Worm (Caenorhabditis elegans): ENCODE data around the gene nemt-1.

The nemt-1 gene

DNA sequence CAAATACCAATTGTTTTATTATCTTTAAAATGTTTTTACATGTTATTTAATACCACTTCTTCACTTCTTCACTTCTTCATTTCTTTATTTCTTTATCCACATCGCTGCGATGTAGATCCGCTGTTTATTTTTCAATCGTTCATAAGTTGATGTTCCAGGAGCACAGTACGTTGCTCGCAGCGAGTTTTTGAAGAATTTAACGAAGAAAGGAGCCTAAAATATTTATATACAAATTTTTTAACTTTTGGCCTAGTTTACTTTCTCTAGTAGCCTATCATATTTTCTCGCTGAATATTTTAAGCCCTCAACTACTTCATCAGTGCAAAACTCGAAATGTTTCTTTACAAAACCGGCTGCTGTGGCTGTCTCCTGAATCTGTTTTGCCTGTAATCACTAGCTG is 1.1 kb downstream of the nemt-1 start:
- TF ChIP-seq aha-1 (tag) (peak; percentile 75), lin-39 (tag; optimal IDR thresholded peaks at IDR 0.05) (no peak), lin-38 (GFP tag; IDR thresholded peaks at IDR 0.05) (peak; percentile 55)

DNA sequence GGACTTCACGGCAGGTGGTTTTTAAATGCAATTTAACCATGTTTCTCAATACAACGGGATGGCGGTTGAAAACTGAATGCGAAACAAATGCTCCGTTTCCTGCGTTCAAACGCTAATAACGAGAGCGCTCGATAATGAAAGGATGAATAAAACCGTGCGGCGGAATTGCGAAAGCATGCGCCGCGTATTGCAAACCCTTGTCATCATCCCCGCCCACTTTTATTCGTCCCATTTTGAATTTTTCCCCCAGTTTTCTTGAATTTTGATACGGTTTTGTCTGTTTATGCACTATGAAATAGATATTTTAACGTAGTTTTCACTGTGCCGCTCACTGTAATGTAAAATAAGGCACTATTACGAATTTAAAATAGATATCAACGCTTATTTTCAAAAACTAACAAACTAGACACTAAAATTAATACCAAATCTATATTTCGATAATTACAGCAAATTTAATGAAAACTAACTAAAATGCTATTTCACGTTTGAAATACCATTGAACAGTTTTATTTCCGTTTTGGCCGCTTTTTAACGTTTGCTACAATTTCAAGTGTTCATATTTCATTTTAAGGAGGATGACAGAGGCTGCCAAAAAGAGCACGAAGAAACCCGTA is 3.1 kb downstream of the nemt-1 start, which contains the start of the genes F49C12.9 and rpn-7:
Gene F49C12.9, minus strand, starts transcription at position 148 of the 614 bp plus-strand sequence.
Gene rpn-7, plus strand, starts transcription at position 564 of the 614 bp plus-strand sequence.
- peak; percentile 19 for TF ChIP-seq dve-1 (tag; optimal IDR thresholded peaks at IDR 0.05; ENCODE audit: insufficient read depth)
- TF ChIP-seq mdl-1 (tag; optimal IDR thresholded peaks at IDR 0.05) = peak in 1 of 2 experiments; percentile 9
- no peak for TF ChIP-seq madf-5 (GFP tag; IDR thresholded peaks at IDR 0.05)
- TF ChIP-seq dmd-8 (GFP tag; IDR thresholded peaks at IDR 0.05) = no peak
- TF ChIP-seq ztf-11 (tag; optimal IDR thresholded peaks at IDR 0.05) = no peak
- TF ChIP-seq snpc-1.2 (GFP tag; IDR thresholded peaks at IDR 0.05) = peak; percentile 45; the same call in 1 of the 2 replicates
- TF ChIP-seq unc-62 (GFP tag; optimal IDR thresholded peaks at IDR 0.05 in 1 of 2) = peak in 1 of 2 experiments; percentile 21
- TF ChIP-seq unc-62 (tag; optimal IDR thresholded peaks at IDR 0.05) = no peak
- TF ChIP-seq nhr-48 (tag; optimal IDR thresholded peaks at IDR 0.05) = no peak
- TF ChIP-seq dpl-1 (GFP tag; optimal IDR thresholded peaks at IDR 0.05) = peak; percentile 47
- TF ChIP-seq mes-2 (tag; optimal IDR thresholded peaks at IDR 0.05; ENCODE audit: poor library complexity, severe bottlenecking) = peak; percentile 83
- TF ChIP-seq saeg-2 (GFP tag; IDR thresholded peaks at IDR 0.05) = no peak
- no peak for TF ChIP-seq Y48G9A.11 (GFP tag; IDR thresholded peaks at IDR 0.05)
- TF ChIP-seq T20F7.1 (GFP tag; optimal IDR thresholded peaks at IDR 0.05) = peak; percentile 3
- TF ChIP-seq lin-13 (GFP tag; optimal IDR thresholded peaks at IDR 0.05) = no peak
- TF ChIP-seq nhr-28 (tag; optimal IDR thresholded peaks at IDR 0.05) = no peak
- TF ChIP-seq daf-19 (GFP tag; conservative IDR thresholded peaks at IDR 0.05) = no peak
- peak; percentile 30 for TF ChIP-seq hlh-11 (tag; optimal IDR thresholded peaks at IDR 0.05)
- TF ChIP-seq Y105C5A.15 (GFP tag; IDR thresholded peaks at IDR 0.05) = no peak
- TF ChIP-seq ceh-62 (tag; optimal IDR thresholded peaks at IDR 0.05) = no peak
- TF ChIP-seq zip-2 (tag; optimal IDR thresholded peaks at IDR 0.05) = no peak
- TF ChIP-seq sdz-12 (GFP tag; optimal IDR thresholded peaks at IDR 0.05) = no peak
- no peak for TF ChIP-seq F44E2.7 (GFP tag; IDR thresholded peaks at IDR 0.05)
- no peak for TF ChIP-seq pha-4 (GFP tag; IDR thresholded peaks at IDR 0.05)
- no peak for TF ChIP-seq pha-4 (tag; optimal IDR thresholded peaks at IDR 0.05)
- TF ChIP-seq Y5F2A.4 (GFP tag; optimal IDR thresholded peaks at IDR 0.05) = no peak
- no peak for TF ChIP-seq zfp-2 (tag; optimal IDR thresholded peaks at IDR 0.05)
- TF ChIP-seq Y75B8A.6 (GFP tag; IDR thresholded peaks at IDR 0.05) = no peak
- TF ChIP-seq jun-1 (tag; optimal IDR thresholded peaks at IDR 0.05) = no peak
- TF ChIP-seq fkh-10 (GFP tag; optimal IDR thresholded peaks at IDR 0.05) = peak; percentile 19
- TF ChIP-seq daf-12 (tag; optimal IDR thresholded peaks at IDR 0.05) = no peak
- no peak for TF ChIP-seq nhr-237 (tag; optimal IDR thresholded peaks at IDR 0.05)
- no peak for TF ChIP-seq daf-16 (GFP tag; optimal IDR thresholded peaks at IDR 0.05)
- peak; percentile 12 for TF ChIP-seq daf-16 (tag; optimal IDR thresholded peaks at IDR 0.05)
- TF ChIP-seq lin-1 (GFP tag; IDR thresholded peaks at IDR 0.05) = no peak
- TF ChIP-seq F49E8.2 (tag; optimal IDR thresholded peaks at IDR 0.05; ENCODE audit: borderline replicate concordance) = no peak
- TF ChIP-seq tra-1 (GFP tag; IDR thresholded peaks at IDR 0.05) = no peak
- TF ChIP-seq ctbp-1 (GFP tag; IDR thresholded peaks at IDR 0.05) = 0 out of 2 replicates have a peak, but pooled peaks have one; percentile 9
- peak; percentile 19 for TF ChIP-seq rbr-2 (tag; optimal IDR thresholded peaks at IDR 0.05)
- no peak for TF ChIP-seq nhr-25 (tag; optimal IDR thresholded peaks at IDR 0.05; ENCODE audit: borderline replicate concordance, insufficient read depth)

All from whole organism, L4 larva.